Worm (Caenorhabditis elegans): ENCODE results near the gene nhr-183.
A peak's percentile ranks its signal among the peaks of the same experiment; 100 is the strongest.

- TF ChIP-seq nhr-85 (tag) (no peak), dsc-1 (tag; optimal IDR thresholded peaks at IDR 0.05) (no peak), sup-37 (GFP tag; optimal IDR thresholded peaks at IDR 0.05) (no peak), mdl-1 (tag; optimal IDR thresholded peaks at IDR 0.05) (peak in 1 of 2 experiments; percentile 50), snpc-4 (tag; optimal IDR thresholded peaks at IDR 0.05) (no peak), nhr-11 (tag; optimal IDR thresholded peaks at IDR 0.05) (no peak)
Measured at ce11 chrV:2250126-2250590, 14.3 kb downstream of the nhr-183 start, which contains the start of gene cyp-33C7.

Data from whole organism, L1 larva.